Worm (Caenorhabditis elegans): Measurements from ENCODE around the gene nhr-36.

The nhr-36 gene

ce11 chrV:9261492-9261891 lies at the start of gene nhr-36:
TSS of gene nhr-36 (minus strand) at chrV:9261592.
- no peak for TF ChIP-seq fos-1 (tag; optimal IDR thresholded peaks at IDR 0.05)

- TF ChIP-seq nhr-11 (tag; optimal IDR thresholded peaks at IDR 0.05), result no peak
- no peak for TF ChIP-seq zag-1 (tag; optimal IDR thresholded peaks at IDR 0.05)
- no peak for TF ChIP-seq nhr-67 (tag; optimal IDR thresholded peaks at IDR 0.05)
- TF ChIP-seq nhr-77 (tag; optimal IDR thresholded peaks at IDR 0.05), result no peak
- TF ChIP-seq nhr-43 (tag; optimal IDR thresholded peaks at IDR 0.05; ENCODE audit: poor library complexity, severe bottlenecking), result no peak
These were observed 43.7 kb upstream of the nhr-36 start, which contains the start of gene F44A2.3 for ce11 chrV:9305116-9305515. TSS of gene F44A2.3 (plus strand) at chrV:9305416.

- no peak for TF ChIP-seq pha-4 (tag; optimal IDR thresholded peaks at IDR 0.05)
- no peak for TF ChIP-seq nhr-12 (tag; optimal IDR thresholded peaks at IDR 0.05)
- TF ChIP-seq mml-1 (tag; optimal IDR thresholded peaks at IDR 0.05), result no peak
- TF ChIP-seq lin-39 (tag; optimal IDR thresholded peaks at IDR 0.05), result no peak
- no peak for TF ChIP-seq elt-2 (tag; optimal IDR thresholded peaks at IDR 0.05)
- TF ChIP-seq tbx-2 (tag; optimal IDR thresholded peaks at IDR 0.05), result no peak
- no peak for TF ChIP-seq fkh-2 (tag; optimal IDR thresholded peaks at IDR 0.05)
- TF ChIP-seq zag-1 (tag; optimal IDR thresholded peaks at IDR 0.05), result no peak
- TF ChIP-seq jun-1 (tag; optimal IDR thresholded peaks at IDR 0.05), result no peak
These were observed 41.6 kb upstream of the nhr-36 start, which contains the start of gene nhr-39 for ce11 chrV:9303026-9303425. TSS of gene nhr-39 (plus strand) at chrV:9303326.

ce11 chrV:9297332-9297731 lies 35.9 kb upstream of the nhr-36 start, which contains the start of gene F44A2.5:
TSS of gene F44A2.5 (plus strand) at chrV:9297632.
- TF ChIP-seq eor-1 (tag; optimal IDR thresholded peaks at IDR 0.05) (no peak), egl-27 (tag; optimal IDR thresholded peaks at IDR 0.05) (no peak), mdl-1 (tag; optimal IDR thresholded peaks at IDR 0.05) (no peak), pha-4 (tag; optimal IDR thresholded peaks at IDR 0.05) (peak; percentile 23), fos-1 (tag; optimal IDR thresholded peaks at IDR 0.05) (no peak), ceh-9 (tag; optimal IDR thresholded peaks at IDR 0.05) (no peak)

DNA sequence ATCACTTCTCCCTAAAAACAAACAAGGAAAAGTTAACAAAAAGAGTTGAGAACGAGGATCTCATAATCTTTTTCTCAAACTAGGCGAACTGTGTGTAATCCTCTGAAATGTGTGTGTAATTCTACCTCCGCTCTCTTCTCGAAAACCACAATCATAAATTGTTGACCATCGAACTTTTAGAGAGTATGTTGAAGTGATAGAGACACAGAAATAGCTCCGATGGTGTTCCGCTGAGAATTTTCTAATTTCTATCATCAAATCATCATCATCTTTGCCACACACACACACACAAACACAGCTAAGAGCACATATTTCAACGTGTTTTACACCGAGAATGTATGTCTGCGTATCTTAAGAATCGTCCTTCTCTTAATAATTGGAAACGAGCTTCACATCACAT lies 34.2 kb upstream of the nhr-36 start:
- no peak for TF ChIP-seq ZK546.5 (tag; optimal IDR thresholded peaks at IDR 0.05)
- TF ChIP-seq pha-4 (tag; optimal IDR thresholded peaks at IDR 0.05), result peak; percentile 17

DNA sequence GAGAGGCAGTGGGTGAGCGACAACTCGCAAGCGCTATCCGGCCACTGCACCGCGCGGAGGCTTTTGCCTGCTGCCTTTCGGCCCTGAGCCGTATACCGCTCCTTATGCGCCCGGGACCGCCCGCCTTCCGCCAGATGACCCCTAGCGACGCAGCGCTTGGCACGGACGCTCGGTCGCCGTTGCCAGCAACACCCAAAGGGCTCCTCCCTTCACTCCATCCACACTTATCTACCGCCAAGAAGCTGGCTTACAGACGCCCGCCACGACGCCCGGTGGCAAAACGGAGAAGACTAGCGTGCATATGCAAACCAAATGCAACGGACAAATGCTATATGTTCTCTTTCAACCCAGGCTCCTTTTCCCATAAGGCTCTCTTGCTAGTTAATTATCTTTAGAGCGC lies 32.0 kb upstream of the nhr-36 start:
- no peak for TF ChIP-seq elt-1 (tag; optimal IDR thresholded peaks at IDR 0.05)
- peak; percentile 16 for TF ChIP-seq tbx-2 (tag; optimal IDR thresholded peaks at IDR 0.05)
- TF ChIP-seq nhr-67 (tag; optimal IDR thresholded peaks at IDR 0.05), result no peak
- TF ChIP-seq nfya-1 (tag; optimal IDR thresholded peaks at IDR 0.05; ENCODE audit: insufficient read depth), result peak; percentile 11

DNA sequence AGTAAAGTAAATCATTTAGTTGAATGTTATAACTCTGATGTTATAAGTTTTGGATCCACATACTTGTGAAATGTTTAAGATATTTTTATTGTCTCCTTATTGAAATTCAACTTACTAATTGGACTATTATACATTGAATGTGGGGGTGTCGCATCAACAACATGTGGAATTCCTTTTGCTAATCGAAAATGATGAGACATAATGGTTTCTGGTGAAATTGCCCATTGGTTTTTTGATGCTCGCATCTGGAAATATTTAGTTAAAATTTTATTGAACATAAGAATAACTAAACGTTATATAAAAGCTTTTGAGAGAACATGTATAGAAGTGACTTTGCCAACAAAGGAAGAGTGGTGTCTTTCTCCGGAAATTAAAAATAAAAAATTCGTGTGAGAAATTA lies 30.5 kb upstream of the nhr-36 start, which contains the start of gene ZK682.7:
ZK682.7 (minus strand) TSS at position 247 of the 400 bp plus-strand sequence.
- no peak for TF ChIP-seq nfya-1 (tag; optimal IDR thresholded peaks at IDR 0.05; ENCODE audit: insufficient read depth)
- no peak for TF ChIP-seq daf-12 (tag; optimal IDR thresholded peaks at IDR 0.05)
- TF ChIP-seq snpc-4 (tag; optimal IDR thresholded peaks at IDR 0.05), result no peak
- TF ChIP-seq nhr-25 (tag; optimal IDR thresholded peaks at IDR 0.05), result no peak
- TF ChIP-seq ceh-16 (tag; optimal IDR thresholded peaks at IDR 0.05), result no peak
- TF ChIP-seq hmg-11 (tag; optimal IDR thresholded peaks at IDR 0.05), result no peak
- TF ChIP-seq sea-2 (GFP tag; optimal IDR thresholded peaks at IDR 0.05), result no peak
- TF ChIP-seq ceh-82 (tag; optimal IDR thresholded peaks at IDR 0.05), result no peak
- no peak for TF ChIP-seq R02D3.7 (tag; optimal IDR thresholded peaks at IDR 0.05)
- TF ChIP-seq elt-2 (tag; optimal IDR thresholded peaks at IDR 0.05), result no peak
- no peak for TF ChIP-seq fkh-2 (tag; optimal IDR thresholded peaks at IDR 0.05)
- TF ChIP-seq jun-1 (tag; optimal IDR thresholded peaks at IDR 0.05), result no peak
- TF ChIP-seq fos-1 (tag; optimal IDR thresholded peaks at IDR 0.05), result no peak
- TF ChIP-seq nhr-11 (tag; optimal IDR thresholded peaks at IDR 0.05), result no peak

Data from whole organism, L3 larva.